Fruit fly (Drosophila melanogaster): ENCODE results near the gene CG11585.

Gene CG11585

DNA sequence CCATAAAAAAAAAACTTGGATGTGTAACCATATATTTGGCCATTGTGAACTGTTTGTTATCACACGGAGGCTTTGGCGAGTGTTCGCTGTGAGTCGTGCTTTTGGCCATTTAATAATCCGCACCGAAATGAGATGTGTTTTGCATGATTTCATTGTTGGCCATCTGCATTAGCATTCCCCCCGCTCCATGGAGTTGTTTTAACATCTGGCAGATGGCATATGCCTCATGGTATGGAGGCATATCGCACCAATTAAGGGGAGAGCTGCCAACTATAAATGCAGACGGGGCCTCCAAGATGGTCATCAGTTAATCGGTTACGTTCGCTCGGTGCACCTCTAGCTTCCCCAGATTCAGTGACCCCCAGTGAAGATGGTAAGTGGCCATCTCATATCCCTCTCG, 8.6 kb upstream of the CG11585 start, which contains the start of gene CG11584:
CG11584 (plus strand) TSS at position 301 of the 400 bp plus-strand sequence.
- TF ChIP-seq CG32264 (GFP tag; optimal IDR thresholded peaks at IDR 0.05) (no peak), Abd-B (GFP tag; optimal IDR thresholded peaks at IDR 0.05) (no peak), Vsx2 (GFP tag; optimal IDR thresholded peaks at IDR 0.05; ENCODE audit: partially characterized antibody) (no peak), Mio (GFP tag; optimal IDR thresholded peaks at IDR 0.05) (no peak), Dif (GFP tag; optimal IDR thresholded peaks at IDR 0.05; ENCODE audit: partially characterized antibody) (no peak), foxo (GFP tag; optimal IDR thresholded peaks at IDR 0.05) (no peak), lola (GFP tag; optimal IDR thresholded peaks at IDR 0.05) (no peak), rgr (GFP tag; optimal IDR thresholded peaks at IDR 0.05) (no peak), fru (GFP tag; optimal IDR thresholded peaks at IDR 0.05) (no peak), GATAd (GFP tag; optimal IDR thresholded peaks at IDR 0.05) (no peak), woc (GFP tag; optimal IDR thresholded peaks at IDR 0.05) (no peak)

DNA sequence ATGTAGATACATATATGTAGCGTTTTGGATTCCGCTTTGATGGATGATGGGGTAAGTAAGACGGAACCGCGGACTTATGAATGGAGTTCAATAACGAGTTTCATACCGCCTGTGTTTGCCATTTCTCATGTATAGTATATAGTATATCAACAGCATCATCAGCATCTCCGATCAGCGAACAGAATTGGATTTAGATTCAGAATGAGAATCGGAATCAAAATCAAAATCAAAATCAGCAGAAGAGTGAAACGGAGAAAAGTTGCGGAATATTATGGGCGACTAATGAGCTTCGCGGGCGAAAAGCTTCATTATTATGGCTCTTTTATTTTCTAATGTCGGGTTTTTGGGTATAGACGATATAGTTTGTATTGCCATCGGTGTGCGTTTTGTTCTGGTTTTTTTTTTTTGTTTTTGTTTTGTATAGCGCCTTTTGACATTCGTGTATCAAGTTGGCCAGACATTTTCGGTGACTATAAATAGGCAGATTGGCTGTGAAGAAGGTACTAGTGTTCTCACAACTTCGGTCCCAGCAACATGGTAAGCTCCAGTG, 5.2 kb upstream of the CG11585 start, which contains the start of gene CG32603:
CG32603 (plus strand) TSS at position 500 of the 550 bp plus-strand sequence.
- no peak for TF ChIP-seq dsf (GFP tag; optimal IDR thresholded peaks at IDR 0.05; ENCODE audit: borderline replicate concordance)
- TF ChIP-seq Sp1 (GFP tag; optimal IDR thresholded peaks at IDR 0.05), result no peak
- TF ChIP-seq fru (GFP tag; optimal IDR thresholded peaks at IDR 0.05), result no peak
- no peak for TF ChIP-seq CrebA (GFP tag; optimal IDR thresholded peaks at IDR 0.05; ENCODE audit: borderline replicate concordance)
- TF ChIP-seq GATAd (GFP tag; optimal IDR thresholded peaks at IDR 0.05), result no peak
- TF ChIP-seq Dif (GFP tag; optimal IDR thresholded peaks at IDR 0.05; ENCODE audit: partially characterized antibody), result no peak
- no peak for TF ChIP-seq pan (optimal IDR thresholded peaks at IDR 0.05)
- no peak for TF ChIP-seq psq (GFP tag; optimal IDR thresholded peaks at IDR 0.05)
- no peak for TF ChIP-seq Jra (GFP tag; optimal IDR thresholded peaks at IDR 0.05)
- no peak for TF ChIP-seq CG9705 (GFP tag; optimal IDR thresholded peaks at IDR 0.05)
- no peak for TF ChIP-seq usp (GFP tag; optimal IDR thresholded peaks at IDR 0.05)
- TF ChIP-seq Hr78 (GFP tag; optimal IDR thresholded peaks at IDR 0.05), result no peak
- TF ChIP-seq Rel (GFP tag; optimal IDR thresholded peaks at IDR 0.05), result no peak
- no peak for TF ChIP-seq Rel (tag; optimal IDR thresholded peaks at IDR 0.05)
- TF ChIP-seq jim (GFP tag; optimal IDR thresholded peaks at IDR 0.05), result no peak
- no peak for TF ChIP-seq sv (GFP tag; optimal IDR thresholded peaks at IDR 0.05)
- no peak for TF ChIP-seq rgr (GFP tag; optimal IDR thresholded peaks at IDR 0.05)

DNA sequence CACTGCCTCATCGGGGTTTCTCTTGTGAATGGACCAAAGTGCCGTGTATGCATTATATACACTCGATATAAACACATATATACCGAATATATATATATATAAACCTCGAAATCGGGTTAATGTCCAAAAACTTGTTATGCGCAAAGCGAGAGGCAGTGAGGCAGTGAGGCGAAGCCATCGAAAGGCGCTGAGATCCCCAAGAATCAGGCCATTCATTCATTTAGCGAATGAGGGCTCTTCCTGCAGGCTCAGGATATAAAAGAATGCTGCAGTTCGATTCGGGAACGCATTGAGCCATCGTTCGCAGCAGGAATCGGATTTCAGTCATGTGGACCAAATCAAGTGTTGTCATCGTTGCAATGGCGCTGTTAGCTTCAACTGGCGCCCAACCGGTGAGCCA, 2.4 kb upstream of the CG11585 start, which contains the start of gene CG12481:
CG12481 (plus strand) TSS at position 301 of the 400 bp plus-strand sequence.
- TF ChIP-seq fru (GFP tag; optimal IDR thresholded peaks at IDR 0.05), result no peak
- no peak for TF ChIP-seq HLH106 (tag; optimal IDR thresholded peaks at IDR 0.05)
- no peak for TF ChIP-seq CrebA (GFP tag; optimal IDR thresholded peaks at IDR 0.05; ENCODE audit: borderline replicate concordance)
- TF ChIP-seq woc (GFP tag; optimal IDR thresholded peaks at IDR 0.05), result no peak
- no peak for TF ChIP-seq lola (GFP tag; optimal IDR thresholded peaks at IDR 0.05)
- no peak for TF ChIP-seq sage (GFP tag; optimal IDR thresholded peaks at IDR 0.05)

dm6 chrX:14191918-14192317, 2.6 kb downstream of the CG11585 start, which contains the start of gene CG13403:
Gene CG13403 (minus strand): TSS chrX:14192018.
- no peak for TF ChIP-seq Rel (GFP tag; optimal IDR thresholded peaks at IDR 0.05)
- TF ChIP-seq Rel (tag; optimal IDR thresholded peaks at IDR 0.05), result no peak
- no peak for TF ChIP-seq dsf (GFP tag; optimal IDR thresholded peaks at IDR 0.05; ENCODE audit: borderline replicate concordance)
- TF ChIP-seq Vsx2 (GFP tag; optimal IDR thresholded peaks at IDR 0.05; ENCODE audit: partially characterized antibody), result no peak
- no peak for TF ChIP-seq Mio (GFP tag; optimal IDR thresholded peaks at IDR 0.05)
- no peak for TF ChIP-seq rgr (GFP tag; optimal IDR thresholded peaks at IDR 0.05)
- TF ChIP-seq Hnf4 (GFP tag; optimal IDR thresholded peaks at IDR 0.05), result no peak
- TF ChIP-seq Hr78 (GFP tag; optimal IDR thresholded peaks at IDR 0.05), result no peak
- TF ChIP-seq CG9705 (GFP tag; optimal IDR thresholded peaks at IDR 0.05), result no peak
- TF ChIP-seq tai (GFP tag; optimal IDR thresholded peaks at IDR 0.05), result no peak
- TF ChIP-seq CrebA (GFP tag; optimal IDR thresholded peaks at IDR 0.05; ENCODE audit: borderline replicate concordance), result no peak
- no peak for TF ChIP-seq h (GFP tag; optimal IDR thresholded peaks at IDR 0.05)
- TF ChIP-seq Jra (GFP tag; optimal IDR thresholded peaks at IDR 0.05), result no peak
- no peak for TF ChIP-seq woc (GFP tag; optimal IDR thresholded peaks at IDR 0.05)

DNA sequence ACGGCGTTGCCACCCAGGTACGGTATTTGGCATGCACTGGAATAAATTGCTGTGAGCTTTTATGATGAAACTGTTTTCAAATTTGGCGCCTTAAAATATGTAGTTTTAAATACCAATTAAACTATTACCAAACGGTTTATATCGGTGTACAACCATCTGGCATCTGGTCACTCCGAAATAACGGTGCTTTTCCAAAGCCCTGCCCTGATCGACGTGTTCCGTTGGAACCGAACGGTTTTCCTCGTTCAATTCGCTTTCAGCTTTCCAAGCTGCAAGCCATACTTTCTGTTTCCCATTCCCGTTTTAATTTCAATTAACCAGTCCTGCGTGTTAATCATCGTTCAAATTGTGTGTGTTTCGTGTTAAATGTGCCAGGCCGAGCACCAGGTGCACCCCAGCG, 3.7 kb downstream of the CG11585 start, which contains the start of gene yl:
yl (plus strand) TSS at position 202 of the 400 bp plus-strand sequence.
- TF ChIP-seq fru (GFP tag; optimal IDR thresholded peaks at IDR 0.05) (no peak), Hr78 (GFP tag; optimal IDR thresholded peaks at IDR 0.05) (no peak), usp (GFP tag; optimal IDR thresholded peaks at IDR 0.05) (no peak), lola (GFP tag; optimal IDR thresholded peaks at IDR 0.05) (no peak), jim (GFP tag; optimal IDR thresholded peaks at IDR 0.05) (no peak), CG32264 (GFP tag; optimal IDR thresholded peaks at IDR 0.05) (no peak), HLH106 (tag; optimal IDR thresholded peaks at IDR 0.05) (no peak), dmrt93B (GFP tag; optimal IDR thresholded peaks at IDR 0.05) (no peak), Dfd (GFP tag; optimal IDR thresholded peaks at IDR 0.05) (no peak), Abd-B (GFP tag; optimal IDR thresholded peaks at IDR 0.05) (no peak), CG9705 (GFP tag; optimal IDR thresholded peaks at IDR 0.05) (no peak), br (GFP tag; optimal IDR thresholded peaks at IDR 0.05) (no peak), psq (GFP tag; optimal IDR thresholded peaks at IDR 0.05) (no peak), N (GFP tag; optimal IDR thresholded peaks at IDR 0.05) (no peak), brk (GFP tag; optimal IDR thresholded peaks at IDR 0.05) (no peak), Hnf4 (GFP tag; optimal IDR thresholded peaks at IDR 0.05) (no peak), woc (GFP tag; optimal IDR thresholded peaks at IDR 0.05) (no peak), dsf (GFP tag; optimal IDR thresholded peaks at IDR 0.05; ENCODE audit: borderline replicate concordance) (no peak), sv (GFP tag; optimal IDR thresholded peaks at IDR 0.05) (no peak)

Measured in whole organism, wandering third instar larva.